Worm (Caenorhabditis elegans) whole organism, young adult: Measurements from ENCODE around the gene cts-1.

ENCODE experiments used
- B0336.3 ChIP-seq: fragments of 200-800 bp; sonication (Bioruptor generic); IDR thresholded peaks from 2 replicates; pipeline ENCODE4 v1.3.6; 2022; ENCODE audit warnings: missing genetic modification characterization, missing compliant biosample characterization
- C06A6.2 ChIP-seq: fragments of 200-800 bp; sonication (Bioruptor generic); conservative IDR thresholded peaks from 2 replicates; pipeline ENCODE4 v1.3.6; 2022; ENCODE audit warnings: missing genetic modification characterization, missing compliant biosample characterization
- D2030.7 ChIP-seq: fragments of 200-800 bp; sonication (Bioruptor generic); IDR thresholded peaks from 2 replicates; pipeline ENCODE4 v1.3.6; 2022; ENCODE audit warnings: missing genetic modification reagents, missing genetic modification characterization, missing compliant biosample characterization
- F10E7.11 ChIP-seq: sonication (generic microtip); optimal IDR thresholded peaks from 2 replicates; lab custom pipeline; 2017; ENCODE audit warnings: mild to moderate bottlenecking, missing genetic modification characterization, moderate library complexity, missing compliant biosample characterization
- F22D6.2 ChIP-seq: sonication (generic microtip); optimal IDR thresholded peaks from 2 replicates; lab custom pipeline; 2016; ENCODE audit warnings: mild to moderate bottlenecking, missing genetic modification characterization, missing compliant biosample characterization
- F23B12.7 ChIP-seq: sonication (generic microtip); optimal IDR thresholded peaks from 2 replicates; lab custom pipeline; 2017; ENCODE audit warnings: missing genetic modification characterization, mild to moderate bottlenecking, missing compliant biosample characterization, antibody characterized with exemption, moderate library complexity; ENCODE audit not compliant: insufficient read depth
- F57A8.1 ChIP-seq: fragments of 200-800 bp; sonication (Bioruptor generic); optimal IDR thresholded peaks from 2 replicates; lab custom pipeline; 2018; ENCODE audit warnings: mild to moderate bottlenecking, missing genetic modification characterization, moderate library complexity, missing compliant biosample characterization
- K11D2.4 ChIP-seq: fragments of 200-800 bp; sonication (Bioruptor generic); IDR thresholded peaks from 2 replicates; pipeline ENCODE4 v1.3.6; 2022; ENCODE audit warnings: missing genetic modification reagents, missing genetic modification characterization, missing compliant biosample characterization
- K12H6.12 ChIP-seq: fragments of 200-800 bp; sonication (Bioruptor generic); optimal IDR thresholded peaks from 2 replicates; lab custom pipeline; 2018; ENCODE audit warnings: mild to moderate bottlenecking, missing genetic modification characterization, missing compliant biosample characterization
- T26A5.8 ChIP-seq: sonication (generic microtip); optimal IDR thresholded peaks from 2 replicates; lab custom pipeline; 2016; ENCODE audit warnings: missing genetic modification characterization, missing compliant biosample characterization
- Y95B8A.8 ChIP-seq: fragments of 200-800 bp; sonication (Bioruptor generic); IDR thresholded peaks from 2 replicates; pipeline ENCODE4 v1.3.6; 2022; ENCODE audit warnings: missing genetic modification reagents, missing genetic modification characterization, missing compliant biosample characterization
- ZK185.1 ChIP-seq: sonication (generic microtip); optimal IDR thresholded peaks from 2 replicates; lab custom pipeline; 2016; ENCODE audit warnings: mild to moderate bottlenecking, missing genetic modification characterization, missing compliant biosample characterization; ENCODE audit not compliant: poor library complexity, severe bottlenecking
- aptf-2 ChIP-seq: fragments of 200-800 bp; sonication (Bioruptor generic); conservative IDR thresholded peaks from 2 replicates; pipeline ENCODE4 v1.3.6; 2022; ENCODE audit warnings: missing genetic modification reagents, missing genetic modification characterization, missing compliant biosample characterization
- aptf-3 ChIP-seq: fragments of 200-800 bp; sonication (Bioruptor generic); IDR thresholded peaks from 2 replicates; pipeline ENCODE4 v1.3.6; 2022; ENCODE audit warnings: missing genetic modification characterization, missing compliant biosample characterization
- atf-7 ChIP-seq: sonication (generic microtip); optimal IDR thresholded peaks from 2 replicates; lab custom pipeline; 2017; ENCODE audit warnings: mild to moderate bottlenecking, missing genetic modification characterization, missing compliant biosample characterization
- athp-1 ChIP-seq: sonication (generic microtip); optimal IDR thresholded peaks from 2 replicates; lab custom pipeline; 2017; ENCODE audit warnings: mild to moderate bottlenecking, missing genetic modification characterization, missing compliant biosample characterization
- attf-5 ChIP-seq: fragments of 200-800 bp; sonication (Bioruptor generic); optimal IDR thresholded peaks from 2 replicates; lab custom pipeline; 2018; ENCODE audit warnings: mild to moderate bottlenecking, missing genetic modification characterization, missing compliant biosample characterization
- bed-1 ChIP-seq: fragments of 200-800 bp; sonication (Bioruptor generic); IDR thresholded peaks from 2 replicates; pipeline ENCODE4 v1.3.6; 2022; ENCODE audit warnings: missing genetic modification reagents, missing genetic modification characterization, missing compliant biosample characterization
- ceh-100 ChIP-seq: fragments of 200-800 bp; sonication (Bioruptor generic); IDR thresholded peaks from 2 replicates; pipeline ENCODE4 v1.3.6; 2022; ENCODE audit warnings: missing genetic modification reagents, missing genetic modification characterization, missing compliant biosample characterization
- ceh-79 ChIP-seq: sonication (generic microtip); optimal IDR thresholded peaks from 2 replicates; lab custom pipeline; 2017; ENCODE audit warnings: mild to moderate bottlenecking, missing genetic modification characterization, missing compliant biosample characterization
- die-1 ChIP-seq: sonication (generic microtip); optimal IDR thresholded peaks from 2 replicates; lab custom pipeline; 2016; ENCODE audit warnings: missing genotype, mild to moderate bottlenecking, missing genetic modification characterization, missing compliant biosample characterization
- dox-1 ChIP-seq: fragments of 200-800 bp; sonication (Bioruptor generic); IDR thresholded peaks from 2 replicates; pipeline ENCODE4 v1.3.6; 2022; ENCODE audit warnings: missing genetic modification reagents, missing genetic modification characterization, missing compliant biosample characterization
- egl-18 ChIP-seq: fragments of 200-800 bp; sonication (Bioruptor generic); IDR thresholded peaks from 2 replicates; pipeline ENCODE4 v1.3.6; 2022; ENCODE audit warnings: missing genetic modification reagents, missing genetic modification characterization, missing compliant biosample characterization
- egrh-3 ChIP-seq: fragments of 200-800 bp; sonication (Bioruptor generic); IDR thresholded peaks from 2 replicates; pipeline ENCODE4 v1.3.6; 2022; ENCODE audit warnings: missing genetic modification reagents, missing genetic modification characterization, missing compliant biosample characterization
- ekl-4 ChIP-seq: fragments of 200-800 bp; sonication (Bioruptor generic); IDR thresholded peaks from 2 replicates; pipeline ENCODE4 v1.3.6; 2022; ENCODE audit warnings: missing genetic modification reagents, missing genetic modification characterization, missing compliant biosample characterization
- fkh-3 ChIP-seq: sonication (generic microtip); optimal IDR thresholded peaks from 2 replicates; lab custom pipeline; 2016; ENCODE audit warnings: mild to moderate bottlenecking, missing genetic modification characterization, missing compliant biosample characterization
- hmg-1.2 ChIP-seq: fragments of 200-800 bp; sonication (Bioruptor generic); IDR thresholded peaks from 2 replicates; pipeline ENCODE4 v1.3.6; 2022; ENCODE audit warnings: missing genetic modification reagents, missing genetic modification characterization, missing compliant biosample characterization
- hrde-1 ChIP-seq: sonication (generic microtip); optimal IDR thresholded peaks from 2 replicates; lab custom pipeline; 2016; ENCODE audit warnings: missing genetic modification characterization, mild to moderate bottlenecking, missing compliant biosample characterization, moderate library complexity, missing genotype, missing genetic modification reagents, borderline replicate concordance
- hsf-1 ChIP-seq: fragments of 200-800 bp; sonication (Bioruptor generic); IDR thresholded peaks from 2 replicates; pipeline ENCODE4 v1.3.6; 2022; ENCODE audit warnings: missing genetic modification reagents, missing genetic modification characterization, missing compliant biosample characterization
- lag-1 ChIP-seq: fragments of 200-800 bp; sonication (Bioruptor generic); IDR thresholded peaks from 2 replicates; pipeline ENCODE4 v1.3.6; 2022; ENCODE audit warnings: missing genetic modification reagents, missing genetic modification characterization, missing compliant biosample characterization
- lin-40 ChIP-seq: sonication (generic microtip); optimal IDR thresholded peaks from 2 replicates; lab custom pipeline; 2016; ENCODE audit warnings: missing genetic modification characterization, mild to moderate bottlenecking, missing compliant biosample characterization, missing genotype, missing genetic modification reagents
- nhr-120 ChIP-seq: fragments of 200-800 bp; sonication (Bioruptor generic); IDR thresholded peaks from 2 replicates; pipeline ENCODE4 v1.3.6; 2022; ENCODE audit warnings: missing genetic modification characterization, missing compliant biosample characterization
- nhr-179 ChIP-seq: sonication (generic microtip); optimal IDR thresholded peaks from 2 replicates; lab custom pipeline; 2016; ENCODE audit warnings: mild to moderate bottlenecking, missing genetic modification characterization, missing compliant biosample characterization
- nhr-80 ChIP-seq: sonication (generic microtip); optimal IDR thresholded peaks from 2 replicates; lab custom pipeline; 2016; ENCODE audit warnings: missing genetic modification characterization, missing compliant biosample characterization
- rec-8 ChIP-seq, 2 experiments: sonication (generic microtip); optimal IDR thresholded peaks; 2 replicates each; lab custom pipeline; 2016; ENCODE audit warnings: mild to moderate bottlenecking in 2 of 2, missing genetic modification characterization in 2 of 2, missing genetic modification reagents in 2 of 2, missing genotype in 2 of 2, missing biosample characterization in 1 of 2, missing compliant biosample characterization in 1 of 2, moderate library complexity in 1 of 2
- rpc-1 ChIP-seq, 2 experiments: fragments of 150-350 bp in 1 of 2; sonication (generic microtip) in 1 of 2; optimal IDR thresholded peaks; 2 replicates each; lab custom pipeline; 2014 to 2018; ENCODE audit warnings: missing biosample characterization in 1 of 2, missing genetic modification characterization in 1 of 2, missing genetic modification reagents in 1 of 2, missing genotype in 1 of 2
- snpc-1.3 ChIP-seq: sonication (generic microtip); optimal IDR thresholded peaks from 2 replicates; lab custom pipeline; 2017; ENCODE audit warnings: missing genetic modification characterization, mild to moderate bottlenecking, missing compliant biosample characterization, antibody characterized with exemption, moderate library complexity, missing genotype, missing genetic modification reagents; ENCODE audit not compliant: insufficient read depth
- unc-130 ChIP-seq: sonication (generic microtip); optimal IDR thresholded peaks from 2 replicates; lab custom pipeline; 2016; ENCODE audit warnings: missing genetic modification reagents, missing genetic modification characterization, missing compliant biosample characterization
- unc-62 ChIP-seq: fragments of 150-350 bp; optimal IDR thresholded peaks from 2 replicates; lab custom pipeline; 2014; ENCODE audit warnings: missing biosample characterization, missing genetic modification reagents, missing genetic modification characterization
- xnd-1 ChIP-seq: sonication (generic microtip); optimal IDR thresholded peaks from 2 replicates; lab custom pipeline; 2016; ENCODE audit warnings: missing genotype, missing genetic modification reagents, missing genetic modification characterization, missing compliant biosample characterization
- zfh-2 ChIP-seq: fragments of 200-800 bp; sonication (Bioruptor generic); conservative IDR thresholded peaks from 2 replicates; pipeline ENCODE4 v1.3.6; 2022; ENCODE audit warnings: missing genetic modification reagents, missing genetic modification characterization, missing compliant biosample characterization
- zim-3 ChIP-seq: sonication (generic microtip); optimal IDR thresholded peaks from 2 replicates; lab custom pipeline; 2017; ENCODE audit warnings: mild to moderate bottlenecking, missing genetic modification characterization, moderate library complexity, missing compliant biosample characterization
- ztf-28 ChIP-seq: fragments of 200-800 bp; sonication (Bioruptor generic); IDR thresholded peaks from 2 replicates; pipeline ENCODE4 v1.3.6; 2022; ENCODE audit warnings: missing genetic modification reagents, missing genetic modification characterization, missing compliant biosample characterization

cts-1 gene

ce11 chrIII:10258641-10259040 is 42.2 kb upstream of the cts-1 start, which contains the start of gene rip-1:
Gene rip-1, minus strand, starts transcription at chrIII:10258741.
- no peak for TF ChIP-seq attf-5 (GFP tag; lab: Kevin White, UChicago)
- TF ChIP-seq ceh-79 (tag; lab: Kevin White, UChicago), result no peak
- no peak for TF ChIP-seq athp-1
- no peak for TF ChIP-seq Y95B8A.8
- no peak for TF ChIP-seq rpc-1 (optimal IDR thresholded peaks at IDR 0.05; lab: Kevin White, UChicago)
- no peak for TF ChIP-seq rpc-1 (tag; optimal IDR thresholded peaks at IDR 0.05; lab: Kevin White, UChicago)
- no peak for TF ChIP-seq hmg-1.2 (GFP tag; lab: Robert Waterston, UW)
- no peak for TF ChIP-seq F23B12.7 (tag; lab: Kevin White, UChicago)
- no peak for TF ChIP-seq dox-1 (GFP tag; lab: Robert Waterston, UW)
- no peak for TF ChIP-seq ZK185.1
- TF ChIP-seq D2030.7, result no peak
- no peak for TF ChIP-seq F10E7.11 (tag; lab: Kevin White, UChicago)
- no peak for TF ChIP-seq lag-1 (GFP tag; lab: Robert Waterston, UW)
- TF ChIP-seq unc-130 (GFP tag; lab: Kevin White, UChicago), result no peak
- no peak for TF ChIP-seq nhr-120 (GFP tag; lab: Robert Waterston, UW)
- no peak for TF ChIP-seq T26A5.8 (tag; lab: Kevin White, UChicago)
- no peak for TF ChIP-seq K11D2.4 (GFP tag; lab: Robert Waterston, UW)
- no peak for TF ChIP-seq die-1 (tag; lab: Kevin White, UChicago)
- TF ChIP-seq, all 124 proteins: peak for 0

ce11 chrIII:10254583-10254982 is 38.1 kb upstream of the cts-1 start, which contains the start of gene R01H10.4:
Gene R01H10.4, plus strand, starts transcription at chrIII:10254818.
- no peak for TF ChIP-seq aptf-2 (GFP tag; lab: Robert Waterston, UW)
- TF ChIP-seq F57A8.1 (GFP tag; lab: Kevin White, UChicago), result no peak
- TF ChIP-seq bed-1 (GFP tag; lab: Robert Waterston, UW), result no peak
- no peak for TF ChIP-seq dox-1 (GFP tag; lab: Robert Waterston, UW)
- no peak for TF ChIP-seq hsf-1 (GFP tag; lab: Robert Waterston, UW)
- no peak for TF ChIP-seq ekl-4 (GFP tag; lab: Robert Waterston, UW)
- no peak for TF ChIP-seq zim-3 (tag; lab: Kevin White, UChicago)
- TF ChIP-seq atf-7, result no peak
- TF ChIP-seq F22D6.2 (tag; lab: Kevin White, UChicago), result no peak
- TF ChIP-seq rpc-1 (optimal IDR thresholded peaks at IDR 0.05; lab: Kevin White, UChicago), result no peak
- TF ChIP-seq rpc-1 (tag; optimal IDR thresholded peaks at IDR 0.05; lab: Kevin White, UChicago), result no peak
- TF ChIP-seq fkh-3, result no peak
- no peak for TF ChIP-seq nhr-80 (tag; lab: Kevin White, UChicago)
- TF ChIP-seq B0336.3 (GFP tag; lab: Robert Waterston, UW), result no peak
- TF ChIP-seq D2030.7, result no peak
- no peak for TF ChIP-seq ceh-79 (tag; lab: Kevin White, UChicago)
- no peak for TF ChIP-seq aptf-3 (GFP tag; lab: Robert Waterston, UW)

- TF ChIP-seq zfh-2 (GFP tag; lab: Robert Waterston, UW) (peak; percentile 63), egrh-3 (GFP tag; lab: Robert Waterston, UW) (peak; percentile 26; the same call in 1 of the 2 replicates), unc-62 (GFP tag; lab: Kevin White, UChicago) (no peak)
- TF ChIP-seq, all 124 proteins: peak for 2
These were observed 36.9 kb upstream of the cts-1 start for ce11 chrIII:10253334-10253733.

ce11 chrIII:10251114-10251513 is 34.7 kb upstream of the cts-1 start:
- no peak for TF ChIP-seq C06A6.2 (GFP tag; lab: Robert Waterston, UW)
- TF ChIP-seq snpc-1.3, result no peak
- no peak for TF ChIP-seq fkh-3
- TF ChIP-seq egl-18 (GFP tag; lab: Robert Waterston, UW), result no peak
- TF ChIP-seq xnd-1 (tag; lab: Kevin White, UChicago), result no peak
- no peak for TF ChIP-seq K12H6.12 (tag; lab: Kevin White, UChicago)
- no peak for TF ChIP-seq nhr-120 (GFP tag; lab: Robert Waterston, UW)
- TF ChIP-seq ceh-100 (GFP tag; lab: Robert Waterston, UW), result no peak
- TF ChIP-seq lin-40, result no peak
- TF ChIP-seq rec-8 (tag; optimal IDR thresholded peaks at IDR 0.05; lab: Kevin White, UChicago), result no peak
- TF ChIP-seq rpc-1 (optimal IDR thresholded peaks at IDR 0.05; lab: Kevin White, UChicago), result no peak
- TF ChIP-seq rpc-1 (tag; optimal IDR thresholded peaks at IDR 0.05; lab: Kevin White, UChicago), result no peak
- TF ChIP-seq ztf-28 (GFP tag; lab: Robert Waterston, UW), result no peak
- TF ChIP-seq ZK185.1, result no peak
- TF ChIP-seq nhr-179 (tag; lab: Kevin White, UChicago), result no peak
- no peak for TF ChIP-seq hrde-1 (tag; lab: Kevin White, UChicago)
- TF ChIP-seq D2030.7, result no peak
